Fruit fly (Drosophila melanogaster): ENCODE data around the gene CG13473.

dm6 chr3L:14761837-14762785, 33.6 kb downstream of the CG13473 start, which contains the start of the genes Tsen34 and Mgat4a:
- peak; percentile 72 for TF ChIP-seq cic (GFP tag; optimal IDR thresholded peaks at IDR 0.05)
- no peak for TF ChIP-seq tj (GFP tag; optimal IDR thresholded peaks at IDR 0.05)
- peak; percentile 7 for TF ChIP-seq CG7101 (tag; optimal IDR thresholded peaks at IDR 0.05)
- TF ChIP-seq kay (GFP tag; ENCODE audit: borderline replicate concordance) = no peak
- peak; percentile 54 for TF ChIP-seq CG1620 (GFP tag; optimal IDR thresholded peaks at IDR 0.05)
- TF ChIP-seq Crg-1 (GFP tag; optimal IDR thresholded peaks at IDR 0.05) = peak; percentile 80
- TF ChIP-seq bab1 (GFP tag; optimal IDR thresholded peaks at IDR 0.05) = peak; percentile 65
- TF ChIP-seq Mnt (GFP tag; optimal IDR thresholded peaks at IDR 0.05) = peak; percentile 38
- TF ChIP-seq CG7045 (GFP tag; optimal IDR thresholded peaks at IDR 0.05) = peak; percentile 68
- TF ChIP-seq CG12768 (GFP tag; optimal IDR thresholded peaks at IDR 0.05) = peak; percentile 70
- TF ChIP-seq CG33017 (tag; optimal IDR thresholded peaks at IDR 0.05) = no peak
- TF ChIP-seq cnc (optimal IDR thresholded peaks at IDR 0.05) = no peak
- no peak for TF ChIP-seq pad (GFP tag; optimal IDR thresholded peaks at IDR 0.05)
- peak; percentile 32 for TF ChIP-seq CG11617 (GFP tag; optimal IDR thresholded peaks at IDR 0.05)

Measured in whole organism, adult.